Fruit fly (Drosophila melanogaster): ENCODE results near the gene CG6073.
A peak's percentile ranks its signal among the peaks of the same experiment; 100 is the strongest.

Gene CG6073

dm6 chr3R:26235034-26235433, 46.4 kb upstream of the CG6073 start (continued):
- peak; percentile 6 for TF ChIP-seq CG6792 (GFP tag; optimal IDR thresholded peaks at IDR 0.05)
- peak; percentile 60 for TF ChIP-seq esn (GFP tag; optimal IDR thresholded peaks at IDR 0.05)
- peak; percentile 43 for TF ChIP-seq vri (GFP tag; optimal IDR thresholded peaks at IDR 0.05)
- peak; percentile 39 for TF ChIP-seq pdm3 (GFP tag; optimal IDR thresholded peaks at IDR 0.05)
- peak; percentile 58 for TF ChIP-seq CG31627 (GFP tag; optimal IDR thresholded peaks at IDR 0.05)
- TF ChIP-seq CG10631 (GFP tag; optimal IDR thresholded peaks at IDR 0.05), result peak; percentile 4
- TF ChIP-seq fkh (GFP tag; optimal IDR thresholded peaks at IDR 0.05), result no peak
- peak in 1 of 2 experiments; percentile 21 for TF ChIP-seq salr (GFP tag; optimal IDR thresholded peaks at IDR 0.05)
- TF ChIP-seq Eip78C (GFP tag), result peak; percentile 56
- TF ChIP-seq lz (GFP tag; optimal IDR thresholded peaks at IDR 0.05), result peak; percentile 50
- peak; percentile 34 for TF ChIP-seq CG34406 (GFP tag; optimal IDR thresholded peaks at IDR 0.05)
- TF ChIP-seq CG6163 (GFP tag; IDR thresholded peaks at IDR 0.05), result peak; percentile 65
- TF ChIP-seq cyc (GFP tag; optimal IDR thresholded peaks at IDR 0.05), result peak; percentile 47
- TF ChIP-seq Sox14 (GFP tag; optimal IDR thresholded peaks at IDR 0.05), result peak; percentile 42
- 0 out of 2 replicates have a peak, but pooled peaks have one; percentile 44 for TF ChIP-seq Gug (GFP tag; IDR thresholded peaks at IDR 0.05)
- TF ChIP-seq net (GFP tag; optimal IDR thresholded peaks at IDR 0.05), result peak; percentile 6
- no peak for TF ChIP-seq Blimp-1 (GFP tag; optimal IDR thresholded peaks at IDR 0.05)
- peak; percentile 71 for TF ChIP-seq svp (GFP tag)
- peak; percentile 30 for TF ChIP-seq acj6 (GFP tag; optimal IDR thresholded peaks at IDR 0.05)
- no peak for TF ChIP-seq CG6276 (GFP tag; optimal IDR thresholded peaks at IDR 0.05)
- peak; percentile 63 for TF ChIP-seq Hr39 (GFP tag; optimal IDR thresholded peaks at IDR 0.05)
- TF ChIP-seq fd59A (GFP tag; optimal IDR thresholded peaks at IDR 0.05), result no peak

- TF ChIP-seq CG34406 (GFP tag; optimal IDR thresholded peaks at IDR 0.05) (no peak), CG6276 (GFP tag; optimal IDR thresholded peaks at IDR 0.05) (peak; percentile 19), esn (GFP tag; optimal IDR thresholded peaks at IDR 0.05) (peak; percentile 45), dsx (GFP tag; optimal IDR thresholded peaks at IDR 0.05; ENCODE audit: poor library complexity, severe bottlenecking) (peak; percentile 46), CG11294 (GFP tag; IDR thresholded peaks at IDR 0.05) (no peak), Smox (GFP tag; optimal IDR thresholded peaks at IDR 0.05) (peak; percentile 19), Sox15 (GFP tag; optimal IDR thresholded peaks at IDR 0.05) (peak; percentile 4), OdsH (GFP tag; optimal IDR thresholded peaks at IDR 0.05) (peak; percentile 16), CG6808 (GFP tag; optimal IDR thresholded peaks at IDR 0.05) (peak; percentile 13), Sox14 (GFP tag; optimal IDR thresholded peaks at IDR 0.05) (peak; percentile 27), Ets96B (tag; optimal IDR thresholded peaks at IDR 0.05) (peak; percentile 8), Sox102F (GFP tag; optimal IDR thresholded peaks at IDR 0.05) (peak; percentile 18), vri (GFP tag; optimal IDR thresholded peaks at IDR 0.05) (peak; percentile 43), CG6854 (GFP tag; optimal IDR thresholded peaks at IDR 0.05) (peak; percentile 98), Eip93F (GFP tag; optimal IDR thresholded peaks at IDR 0.05) (no peak), Hr39 (GFP tag; optimal IDR thresholded peaks at IDR 0.05) (peak; percentile 37), CG4318 (GFP tag; optimal IDR thresholded peaks at IDR 0.05) (no peak), achi (GFP tag; optimal IDR thresholded peaks at IDR 0.05) (no peak), fd85E (GFP tag; optimal IDR thresholded peaks at IDR 0.05) (peak; percentile 63), CG8319 (GFP tag; optimal IDR thresholded peaks at IDR 0.05) (no peak), CG8119 (GFP tag; IDR thresholded peaks at IDR 0.05) (peak; percentile 32; the same call in 1 of the 3 replicates), pdm3 (GFP tag; optimal IDR thresholded peaks at IDR 0.05) (peak; percentile 29), CG10631 (GFP tag; optimal IDR thresholded peaks at IDR 0.05) (no peak), topi (GFP tag; optimal IDR thresholded peaks at IDR 0.05) (peak; percentile 26), net (GFP tag; optimal IDR thresholded peaks at IDR 0.05) (peak; percentile 43), Eip75B (GFP tag; optimal IDR thresholded peaks at IDR 0.05) (peak; percentile 11), acj6 (GFP tag; optimal IDR thresholded peaks at IDR 0.05) (no peak), CG6792 (GFP tag; optimal IDR thresholded peaks at IDR 0.05) (no peak), Hr38 (GFP tag; optimal IDR thresholded peaks at IDR 0.05) (no peak), CG16779 (tag; optimal IDR thresholded peaks at IDR 0.05) (no peak), Ets21C (GFP tag; optimal IDR thresholded peaks at IDR 0.05) (peak; percentile 17), CG1621 (tag; optimal IDR thresholded peaks at IDR 0.05) (peak; percentile 38), CG32006 (GFP tag; optimal IDR thresholded peaks at IDR 0.05) (peak; percentile 35), CG8632 (GFP tag; optimal IDR thresholded peaks at IDR 0.05) (peak; percentile 38), CG15336 (GFP tag; IDR thresholded peaks at IDR 0.05) (peak; percentile 42; the same call in 1 of the 2 replicates), spab (GFP tag; optimal IDR thresholded peaks at IDR 0.05) (no peak), cyc (GFP tag; optimal IDR thresholded peaks at IDR 0.05) (peak; percentile 11), CG3919 (GFP tag; optimal IDR thresholded peaks at IDR 0.05) (peak; percentile 57), Hr4 (GFP tag; optimal IDR thresholded peaks at IDR 0.05) (peak; percentile 9)
Measured at dm6 chr3R:26230016-26230415, 41.4 kb upstream of the CG6073 start, which contains the start of gene CG12290. Gene CG12290, plus strand, starts transcription at chr3R:26230248.

All from whole organism, prepupa.